Fruit fly (Drosophila melanogaster) whole organism, prepupa: Measurements from ENCODE around the gene CG15525.

ENCODE experiments used
- Blimp-1 ChIP-seq: fragments of 200-800 bp; sonication (Bioruptor generic); optimal IDR thresholded peaks from 3 replicates; lab custom pipeline; 2017; ENCODE audit warnings: missing biosample characterization, missing genetic modification characterization, mild to moderate bottlenecking, moderate library complexity, missing genetic modification reagents
- CG31627 ChIP-seq: fragments of 200-800 bp; sonication (Bioruptor generic); optimal IDR thresholded peaks from 3 replicates; lab custom pipeline; 2016; ENCODE audit warnings: missing biosample characterization, missing genetic modification characterization
- Eip75B ChIP-seq: fragments of 200-800 bp; sonication (Bioruptor generic); optimal IDR thresholded peaks from 3 replicates; lab custom pipeline; 2016; ENCODE audit warnings: missing biosample characterization, missing genetic modification characterization
- Met ChIP-seq: fragments of 200-800 bp; sonication (Bioruptor generic); optimal IDR thresholded peaks from 3 replicates; lab custom pipeline; 2016; ENCODE audit warnings: missing biosample characterization, missing genetic modification characterization
- salr ChIP-seq, 2 experiments: fragments of 200-800 bp; sonication (Bioruptor generic); optimal IDR thresholded peaks; 3 replicates each; lab custom pipeline; 2016 to 2018; ENCODE audit warnings: missing biosample characterization in 2 of 2, missing genetic modification characterization in 2 of 2, mild to moderate bottlenecking in 1 of 2
- vri ChIP-seq: fragments of 200-800 bp; sonication (Bioruptor generic); optimal IDR thresholded peaks from 3 replicates; lab custom pipeline; 2016; ENCODE audit warnings: missing biosample characterization, mild to moderate bottlenecking, missing genetic modification characterization

DNA sequence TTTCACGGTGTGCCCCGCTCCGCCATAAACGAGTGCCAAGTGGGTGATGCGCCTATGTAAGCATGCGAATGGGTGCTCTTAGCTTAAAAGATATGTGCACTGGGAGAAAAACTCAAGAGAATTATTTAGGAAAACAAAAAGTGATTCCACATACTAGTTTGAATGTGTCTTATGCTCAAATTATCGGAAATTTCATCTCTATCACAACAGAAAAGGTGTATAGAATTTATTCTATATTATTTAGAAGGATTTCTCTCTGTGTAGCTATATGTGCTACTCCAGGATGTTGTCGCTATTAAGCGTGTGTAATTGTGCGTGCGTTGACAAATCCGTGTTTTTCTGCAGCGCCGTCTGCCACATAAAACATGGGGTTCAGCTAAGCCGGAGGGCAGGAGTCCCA, 38.1 kb downstream of the CG15525 start:
- TF ChIP-seq vri (GFP tag; lab: Kevin White, UChicago) (no peak), Eip75B (GFP tag; lab: Kevin White, UChicago) (no peak), Blimp-1 (GFP tag; lab: Kevin White, UChicago) (no peak), CG31627 (no peak), Met (no peak), salr (GFP tag; optimal IDR thresholded peaks at IDR 0.05; lab: Kevin White, UChicago) (no peak)
